Worm (Caenorhabditis elegans): ENCODE results near the gene srbc-37.

srbc-37 gene

DNA sequence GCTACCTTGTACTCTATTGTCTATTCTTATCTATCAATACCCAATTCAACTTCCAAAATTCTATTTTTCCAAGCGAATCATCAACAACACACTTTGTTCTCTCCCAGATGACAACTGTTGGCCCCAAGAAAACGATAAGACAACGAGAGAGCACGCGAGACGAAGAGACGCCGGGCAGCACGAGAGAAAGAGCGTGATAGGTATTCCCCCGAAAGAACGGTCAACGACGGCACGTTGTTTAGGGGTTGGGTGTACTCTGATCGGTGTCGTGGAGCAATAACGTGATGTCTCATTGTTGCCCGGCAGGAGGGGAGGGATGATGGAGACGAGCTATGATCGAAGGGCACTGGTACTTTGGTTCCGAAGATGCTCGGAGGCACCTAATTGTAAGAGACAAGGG, 29.0 kb downstream of the srbc-37 start (continued):
- peak; percentile 93 for TF ChIP-seq pha-4 (tag; optimal IDR thresholded peaks at IDR 0.05)
- TF ChIP-seq F55B11.4 (tag; optimal IDR thresholded peaks at IDR 0.05; ENCODE audit: borderline replicate concordance, insufficient read depth): no peak
- TF ChIP-seq attf-5 (GFP tag; optimal IDR thresholded peaks at IDR 0.05): peak; percentile 81
- TF ChIP-seq bed-2 (GFP tag; IDR thresholded peaks at IDR 0.05): no peak
- peak; percentile 73 for TF ChIP-seq ZK185.1 (tag; optimal IDR thresholded peaks at IDR 0.05; ENCODE audit: poor library complexity, severe bottlenecking)
- no peak for TF ChIP-seq egl-18 (GFP tag; IDR thresholded peaks at IDR 0.05)
- TF ChIP-seq lir-1 (GFP tag; conservative IDR thresholded peaks at IDR 0.05): peak; percentile 73
- TF ChIP-seq F23B12.7 (tag; optimal IDR thresholded peaks at IDR 0.05; ENCODE audit: insufficient read depth): no peak
- TF ChIP-seq lsl-1 (GFP tag; optimal IDR thresholded peaks at IDR 0.05): no peak
- no peak for TF ChIP-seq F49E8.2 (tag; optimal IDR thresholded peaks at IDR 0.05; ENCODE audit: insufficient read depth)
- TF ChIP-seq K11D2.4 (GFP tag; IDR thresholded peaks at IDR 0.05): peak; percentile 84
- peak; percentile 33; the same call in 1 of the 2 replicates for TF ChIP-seq cebp-1 (GFP tag; IDR thresholded peaks at IDR 0.05)
- peak; percentile 89 for TF ChIP-seq cebp-1 (tag; optimal IDR thresholded peaks at IDR 0.05)
- TF ChIP-seq T07F8.4 (tag; optimal IDR thresholded peaks at IDR 0.05): no peak
- no peak for TF ChIP-seq tbx-9 (tag; optimal IDR thresholded peaks at IDR 0.05; ENCODE audit: borderline replicate concordance)
- no peak for TF ChIP-seq D2030.7 (GFP tag; IDR thresholded peaks at IDR 0.05)
- TF ChIP-seq mxl-1 (tag; optimal IDR thresholded peaks at IDR 0.05): no peak
- peak in 1 of 2 experiments; percentile 85 for TF ChIP-seq let-607 (tag; optimal IDR thresholded peaks at IDR 0.05)
- TF ChIP-seq unc-130 (GFP tag; optimal IDR thresholded peaks at IDR 0.05): no peak
- TF ChIP-seq ceh-58 (GFP tag; IDR thresholded peaks at IDR 0.05): no peak
- peak; percentile 88; the same call in 1 of the 2 replicates for TF ChIP-seq egl-44 (GFP tag; IDR thresholded peaks at IDR 0.05)
- peak; percentile 83 for TF ChIP-seq ztf-26 (tag; optimal IDR thresholded peaks at IDR 0.05)
- TF ChIP-seq madf-10 (tag; optimal IDR thresholded peaks at IDR 0.05): peak; percentile 79
- 0 out of 2 replicates have a peak, but pooled peaks have one; percentile 61 for TF ChIP-seq cebp-2 (GFP tag; IDR thresholded peaks at IDR 0.05)
- peak; percentile 60; the same call in 1 of the 2 replicates for TF ChIP-seq dox-1 (GFP tag; IDR thresholded peaks at IDR 0.05)
- no peak for TF ChIP-seq ztf-28 (GFP tag; IDR thresholded peaks at IDR 0.05)
- TF ChIP-seq Y67H2A.10 (GFP tag; conservative IDR thresholded peaks at IDR 0.05): no peak
- TF ChIP-seq rpc-1 (optimal IDR thresholded peaks at IDR 0.05): no peak
- TF ChIP-seq rpc-1 (tag; optimal IDR thresholded peaks at IDR 0.05): no peak
- no peak for TF ChIP-seq Y53F4B.3 (GFP tag; IDR thresholded peaks at IDR 0.05)
- TF ChIP-seq mcd-1 (GFP tag; IDR thresholded peaks at IDR 0.05): peak; percentile 73
- TF ChIP-seq nhr-120 (GFP tag; IDR thresholded peaks at IDR 0.05): no peak
- no peak for TF ChIP-seq F33H1.4 (GFP tag; IDR thresholded peaks at IDR 0.05)
- no peak for TF ChIP-seq mel-28 (tag; optimal IDR thresholded peaks at IDR 0.05; ENCODE audit: borderline replicate concordance)
- TF ChIP-seq chd-7 (tag; optimal IDR thresholded peaks at IDR 0.05): peak; percentile 93
- no peak for TF ChIP-seq lag-1 (GFP tag; IDR thresholded peaks at IDR 0.05)
- TF ChIP-seq ceh-91 (GFP tag; IDR thresholded peaks at IDR 0.05): no peak

- TF ChIP-seq B0019.2 (GFP tag; conservative IDR thresholded peaks at IDR 0.05): no peak
- TF ChIP-seq him-1 (tag; optimal IDR thresholded peaks at IDR 0.05): no peak
- TF ChIP-seq T07F8.4 (tag; optimal IDR thresholded peaks at IDR 0.05): no peak
- TF ChIP-seq aptf-3 (GFP tag; IDR thresholded peaks at IDR 0.05): no peak
- TF ChIP-seq somi-1 (GFP tag; optimal IDR thresholded peaks at IDR 0.05): no peak
- no peak for TF ChIP-seq sdz-38 (tag; optimal IDR thresholded peaks at IDR 0.05)
- no peak for TF ChIP-seq ztf-25 (GFP tag; IDR thresholded peaks at IDR 0.05)
- TF ChIP-seq hmg-1.2 (GFP tag; IDR thresholded peaks at IDR 0.05): no peak
- no peak for TF ChIP-seq ceh-79 (tag; optimal IDR thresholded peaks at IDR 0.05)
- no peak for TF ChIP-seq madf-3 (GFP tag; IDR thresholded peaks at IDR 0.05)
- TF ChIP-seq hlh-26 (GFP tag; conservative IDR thresholded peaks at IDR 0.05): no peak
- TF ChIP-seq F10E7.11 (tag; optimal IDR thresholded peaks at IDR 0.05): no peak
- TF ChIP-seq madf-8 (GFP tag; conservative IDR thresholded peaks at IDR 0.05): no peak
- TF ChIP-seq F57A8.1 (GFP tag; optimal IDR thresholded peaks at IDR 0.05): no peak
- TF ChIP-seq cebp-2 (GFP tag; IDR thresholded peaks at IDR 0.05): no peak
- no peak for TF ChIP-seq lag-1 (GFP tag; IDR thresholded peaks at IDR 0.05)
- no peak for TF ChIP-seq rcor-1 (GFP tag; IDR thresholded peaks at IDR 0.05)
- TF ChIP-seq ztf-26 (tag; optimal IDR thresholded peaks at IDR 0.05): no peak
Observed at ce11 chrV:736171-736570, 33.8 kb downstream of the srbc-37 start, which contains the start of gene srj-25. srj-25 (minus strand) TSS chrV:736271.
